Fruit fly (Drosophila melanogaster) whole organism, prepupa: Measurements from ENCODE around the gene Elo68alpha.

Experiments
- CG10631 ChIP-seq: fragments of 200-800 bp; sonication (Bioruptor generic); optimal IDR thresholded peaks from 2 replicates; lab custom pipeline; 2016; ENCODE audit warnings: missing biosample characterization, missing genetic modification characterization
- CG11762 ChIP-seq: fragments of 200-800 bp; sonication (Bioruptor generic); optimal IDR thresholded peaks from 3 replicates; lab custom pipeline; 2016; ENCODE audit warnings: missing biosample characterization, missing genetic modification characterization; ENCODE audit not compliant: insufficient read depth
- CG11902 ChIP-seq: fragments of 200-800 bp; sonication (Bioruptor generic); optimal IDR thresholded peaks from 3 replicates; lab custom pipeline; 2016; ENCODE audit warnings: missing biosample characterization, missing genetic modification characterization
- CG15336 ChIP-seq: fragments of 200-800 bp; sonication (Bioruptor generic); IDR thresholded peaks from 2 replicates; pipeline ENCODE4 v1.3.6; 2022; ENCODE audit warnings: missing biosample characterization, missing genetic modification characterization
- CG1621 ChIP-seq: fragments of 200-800 bp; sonication (Bioruptor generic); optimal IDR thresholded peaks from 3 replicates; lab custom pipeline; 2018; ENCODE audit warnings: missing biosample characterization, mild to moderate bottlenecking, missing genetic modification characterization
- CG16779 ChIP-seq: fragments of 200-800 bp; sonication (Bioruptor generic); optimal IDR thresholded peaks from 3 replicates; lab custom pipeline; 2017; ENCODE audit warnings: missing biosample characterization, mild to moderate bottlenecking, missing genetic modification characterization
- CG32006 ChIP-seq: fragments of 200-800 bp; sonication (Bioruptor generic); optimal IDR thresholded peaks from 3 replicates; lab custom pipeline; 2017; ENCODE audit warnings: missing biosample characterization, mild to moderate bottlenecking, missing genetic modification characterization
- CG34406 ChIP-seq: fragments of 200-800 bp; sonication (Bioruptor generic); optimal IDR thresholded peaks from 3 replicates; lab custom pipeline; 2016; ENCODE audit warnings: missing biosample characterization, missing genetic modification characterization
- CG3919 ChIP-seq: fragments of 200-800 bp; sonication (Bioruptor generic); optimal IDR thresholded peaks from 3 replicates; lab custom pipeline; 2016; ENCODE audit warnings: missing biosample characterization, missing genetic modification characterization
- CG4318 ChIP-seq: fragments of 200-800 bp; sonication (Bioruptor generic); optimal IDR thresholded peaks from 3 replicates; lab custom pipeline; 2017; ENCODE audit warnings: missing biosample characterization, mild to moderate bottlenecking, missing genetic modification characterization
- CG6163 ChIP-seq: fragments of 200-800 bp; sonication (Bioruptor generic); IDR thresholded peaks from 3 replicates; pipeline ENCODE4 v1.3.6; 2022; ENCODE audit warnings: missing biosample characterization, missing genetic modification characterization
- CG6276 ChIP-seq: fragments of 200-800 bp; sonication (Bioruptor generic); optimal IDR thresholded peaks from 2 replicates; lab custom pipeline; 2017; ENCODE audit warnings: missing biosample characterization, mild to moderate bottlenecking, missing genetic modification characterization
- CG6808 ChIP-seq: fragments of 200-800 bp; sonication (Bioruptor generic); optimal IDR thresholded peaks from 3 replicates; lab custom pipeline; 2017; ENCODE audit warnings: missing biosample characterization, missing genetic modification characterization, mild to moderate bottlenecking, moderate library complexity, missing genetic modification reagents
- CG6854 ChIP-seq: fragments of 200-800 bp; sonication (Bioruptor generic); optimal IDR thresholded peaks from 2 replicates; lab custom pipeline; 2017; ENCODE audit warnings: missing biosample characterization, mild to moderate bottlenecking, missing genetic modification characterization
- CG7368 ChIP-seq: fragments of 200-800 bp; sonication (Bioruptor generic); optimal IDR thresholded peaks from 3 replicates; lab custom pipeline; 2016; ENCODE audit warnings: missing biosample characterization, missing genetic modification characterization
- CG8319 ChIP-seq: fragments of 200-800 bp; sonication (Bioruptor generic); optimal IDR thresholded peaks from 3 replicates; lab custom pipeline; 2016; ENCODE audit warnings: missing biosample characterization, missing genetic modification characterization
- CG9139 ChIP-seq: fragments of 200-800 bp; sonication (Bioruptor generic); optimal IDR thresholded peaks from 3 replicates; lab custom pipeline; 2017; ENCODE audit warnings: missing biosample characterization, mild to moderate bottlenecking, missing genetic modification characterization
- Eip75B ChIP-seq: fragments of 200-800 bp; sonication (Bioruptor generic); optimal IDR thresholded peaks from 3 replicates; lab custom pipeline; 2016; ENCODE audit warnings: missing biosample characterization, missing genetic modification characterization
- Eip78C ChIP-seq: fragments of 200-800 bp; sonication (Bioruptor generic); peaks from one replicate; lab custom pipeline; 2016; ENCODE audit warnings: missing biosample characterization, missing genetic modification characterization
- Ets21C ChIP-seq: fragments of 200-800 bp; sonication (Bioruptor generic); optimal IDR thresholded peaks from 3 replicates; lab custom pipeline; 2016; ENCODE audit warnings: missing biosample characterization, missing genetic modification characterization
- Ets96B ChIP-seq: fragments of 200-800 bp; optimal IDR thresholded peaks from 2 replicates; lab custom pipeline; 2019; ENCODE audit warnings: missing biosample characterization, mild to moderate bottlenecking, missing genetic modification characterization, moderate library complexity
- Gug ChIP-seq: fragments of 200-800 bp; sonication (Bioruptor generic); IDR thresholded peaks from 2 replicates; pipeline ENCODE4 v1.3.6; 2022; ENCODE audit warnings: missing biosample characterization, missing genetic modification characterization
- Hr39 ChIP-seq: fragments of 200-800 bp; sonication (Bioruptor generic); optimal IDR thresholded peaks from 2 replicates; lab custom pipeline; 2016; ENCODE audit warnings: missing biosample characterization, missing genetic modification characterization
- Hr4 ChIP-seq: fragments of 200-800 bp; sonication (Bioruptor generic); optimal IDR thresholded peaks from 3 replicates; lab custom pipeline; 2016; ENCODE audit warnings: missing biosample characterization, missing genetic modification characterization
- Lpt ChIP-seq: fragments of 200-800 bp; sonication (Bioruptor generic); optimal IDR thresholded peaks from 3 replicates; lab custom pipeline; 2016; ENCODE audit warnings: missing biosample characterization, missing genetic modification characterization
- Met ChIP-seq: fragments of 200-800 bp; sonication (Bioruptor generic); optimal IDR thresholded peaks from 3 replicates; lab custom pipeline; 2016; ENCODE audit warnings: missing biosample characterization, missing genetic modification characterization
- OdsH ChIP-seq: fragments of 200-800 bp; sonication (Bioruptor generic); optimal IDR thresholded peaks from 3 replicates; lab custom pipeline; 2016; ENCODE audit warnings: missing biosample characterization, missing genetic modification characterization
- Smox ChIP-seq: fragments of 200-800 bp; sonication (Bioruptor generic); optimal IDR thresholded peaks from 3 replicates; lab custom pipeline; 2016; ENCODE audit warnings: missing biosample characterization, missing genetic modification characterization
- Sox102F ChIP-seq: fragments of 200-800 bp; sonication (Bioruptor generic); optimal IDR thresholded peaks from 2 replicates; lab custom pipeline; 2016; ENCODE audit warnings: missing biosample characterization, mild to moderate bottlenecking, missing genetic modification characterization
- Sox14 ChIP-seq: fragments of 200-800 bp; sonication (Bioruptor generic); optimal IDR thresholded peaks from 3 replicates; lab custom pipeline; 2016; ENCODE audit warnings: missing biosample characterization, missing genetic modification characterization
- Sox15 ChIP-seq: fragments of 200-800 bp; sonication (Bioruptor generic); optimal IDR thresholded peaks from 3 replicates; lab custom pipeline; 2016; ENCODE audit warnings: missing biosample characterization, missing genetic modification characterization
- dac ChIP-seq: fragments of 200-800 bp; sonication (Bioruptor generic); optimal IDR thresholded peaks from 2 replicates; lab custom pipeline; 2017; ENCODE audit warnings: missing biosample characterization, mild to moderate bottlenecking, missing genetic modification characterization
- dsx ChIP-seq: fragments of 200-800 bp; optimal IDR thresholded peaks from 3 replicates; lab custom pipeline; 2019; ENCODE audit warnings: missing biosample characterization, mild to moderate bottlenecking, missing genetic modification characterization, moderate library complexity; ENCODE audit not compliant: poor library complexity, severe bottlenecking
- eg ChIP-seq: fragments of 200-800 bp; sonication (Bioruptor generic); IDR thresholded peaks from 3 replicates; pipeline ENCODE4 v1.3.6; 2022; ENCODE audit warnings: missing biosample characterization, missing genetic modification characterization
- esn ChIP-seq: fragments of 200-800 bp; sonication (Bioruptor generic); optimal IDR thresholded peaks from 2 replicates; lab custom pipeline; 2016; ENCODE audit warnings: missing biosample characterization, mild to moderate bottlenecking, missing genetic modification characterization, moderate library complexity
- fd59A ChIP-seq: fragments of 200-800 bp; sonication (Bioruptor generic); optimal IDR thresholded peaks from 2 replicates; lab custom pipeline; 2017; ENCODE audit warnings: missing biosample characterization, mild to moderate bottlenecking, missing genetic modification characterization, missing genetic modification reagents
- fd85E ChIP-seq: fragments of 200-800 bp; sonication (Bioruptor generic); optimal IDR thresholded peaks from 3 replicates; lab custom pipeline; 2016; ENCODE audit warnings: missing biosample characterization, missing genetic modification characterization
- fkh ChIP-seq: fragments of 200-800 bp; sonication (Bioruptor generic); optimal IDR thresholded peaks from 3 replicates; lab custom pipeline; 2017; ENCODE audit warnings: missing biosample characterization, mild to moderate bottlenecking, missing genetic modification characterization, moderate library complexity
- lz ChIP-seq: fragments of 200-800 bp; sonication (Bioruptor generic); optimal IDR thresholded peaks from 3 replicates; lab custom pipeline; 2016; ENCODE audit warnings: missing biosample characterization, missing genetic modification characterization
- net ChIP-seq: fragments of 200-800 bp; sonication (Bioruptor generic); optimal IDR thresholded peaks from 3 replicates; lab custom pipeline; 2016; ENCODE audit warnings: missing biosample characterization, missing genetic modification characterization
- salr ChIP-seq, 2 experiments: fragments of 200-800 bp; sonication (Bioruptor generic); optimal IDR thresholded peaks; 3 replicates each; lab custom pipeline; 2016 to 2018; ENCODE audit warnings: missing biosample characterization in 2 of 2, missing genetic modification characterization in 2 of 2, mild to moderate bottlenecking in 1 of 2
- spab ChIP-seq: fragments of 200-800 bp; sonication (Bioruptor generic); optimal IDR thresholded peaks from 2 replicates; lab custom pipeline; 2017; ENCODE audit warnings: missing biosample characterization, mild to moderate bottlenecking, missing genetic modification characterization, missing genetic modification reagents
- ss ChIP-seq, 2 experiments: fragments of 200-800 bp; sonication (Bioruptor generic); optimal IDR thresholded peaks; 2 replicates in 1 of 2; 3 replicates in 1 of 2; lab custom pipeline; 2017 to 2018; ENCODE audit warnings: mild to moderate bottlenecking in 2 of 2, missing biosample characterization in 2 of 2, missing genetic modification characterization in 2 of 2, moderate library complexity in 1 of 2
- svp ChIP-seq: fragments of 200-800 bp; sonication (Bioruptor generic); peaks from one replicate; lab custom pipeline; 2016; ENCODE audit warnings: missing biosample characterization, missing genetic modification characterization
- topi ChIP-seq: fragments of 200-800 bp; sonication (Bioruptor generic); optimal IDR thresholded peaks from 3 replicates; lab custom pipeline; 2016; ENCODE audit warnings: missing biosample characterization, missing genetic modification characterization
- vri ChIP-seq: fragments of 200-800 bp; sonication (Bioruptor generic); optimal IDR thresholded peaks from 3 replicates; lab custom pipeline; 2016; ENCODE audit warnings: missing biosample characterization, mild to moderate bottlenecking, missing genetic modification characterization

Gene Elo68alpha

dm6 chr3L:11069764-11070163 lies 33.1 kb downstream of the Elo68alpha start, which contains the start of gene CG6310:
Gene CG6310, minus strand, starts transcription at chr3L:11069864.
- peak; percentile 0 for TF ChIP-seq esn
- TF ChIP-seq eg (GFP tag; lab: Robert Waterston, UW) = 0 out of 3 replicates have a peak, but pooled peaks have one; percentile 8
- TF ChIP-seq CG7368 (GFP tag; lab: Kevin White, UChicago) = no peak

- TF ChIP-seq vri = peak; percentile 82
- TF ChIP-seq dac = no peak
- TF ChIP-seq Sox14 (GFP tag; lab: Kevin White, UChicago) = no peak
- TF ChIP-seq CG6854 (GFP tag; lab: Kevin White, UChicago) = no peak
- peak; percentile 10 for TF ChIP-seq fkh (GFP tag; lab: Kevin White, UChicago)
- peak; percentile 16 for TF ChIP-seq Eip78C (GFP tag; lab: Kevin White, UChicago)
- no peak for TF ChIP-seq CG1621 (tag; lab: Kevin White, UChicago)
Measured at dm6 chr3L:11065850-11066249, 37.0 kb downstream of the Elo68alpha start.

dm6 chr3L:11064689-11065088 lies 38.1 kb downstream of the Elo68alpha start, which contains the start of the genes CG32075, CG45101 and SuUR:
Gene CG32075, minus strand, starts transcription at chr3L:11064941.
Gene CG45101, plus strand, starts transcription at chr3L:11064991.
Gene SuUR, plus strand, starts transcription at chr3L:11064991.
- TF ChIP-seq fd85E (GFP tag; lab: Kevin White, UChicago) (no peak), spab (peak; percentile 31), Sox102F (GFP tag; lab: Kevin White, UChicago) (peak; percentile 81), esn (peak; percentile 92), CG7368 (GFP tag; lab: Kevin White, UChicago) (peak; percentile 68), salr (GFP tag; optimal IDR thresholded peaks at IDR 0.05; lab: Kevin White, UChicago) (peak; percentile 43 to 59), CG34406 (GFP tag; lab: Kevin White, UChicago) (peak; percentile 82), CG11902 (GFP tag; lab: Kevin White, UChicago) (peak; percentile 73), CG6276 (GFP tag; lab: Kevin White, UChicago) (no peak), eg (GFP tag; lab: Robert Waterston, UW) (peak; percentile 88; the same call in 2 of the 3 replicates), Hr4 (GFP tag; lab: Kevin White, UChicago) (peak; percentile 88), CG3919 (GFP tag; lab: Kevin White, UChicago) (peak; percentile 76), net (GFP tag; lab: Kevin White, UChicago) (peak; percentile 73), CG6854 (GFP tag; lab: Kevin White, UChicago) (no peak), CG8319 (peak; percentile 81), Met (GFP tag; lab: Kevin White, UChicago) (peak; percentile 87), dac (peak; percentile 52), OdsH (GFP tag; lab: Kevin White, UChicago) (peak; percentile 89), CG1621 (tag; lab: Kevin White, UChicago) (peak; percentile 21), lz (peak; percentile 91), CG6163 (GFP tag; lab: Robert Waterston, UW) (peak; percentile 70), CG4318 (GFP tag; lab: Kevin White, UChicago) (peak; percentile 68), dsx (GFP tag; lab: Kevin White, UChicago) (peak; percentile 66), svp (no peak), CG9139 (no peak), topi (GFP tag; lab: Kevin White, UChicago) (peak; percentile 86), CG6808 (no peak), Sox15 (GFP tag; lab: Kevin White, UChicago) (peak; percentile 82), Eip75B (GFP tag; lab: Kevin White, UChicago) (peak; percentile 83), CG10631 (GFP tag; lab: Kevin White, UChicago) (peak; percentile 89), CG15336 (GFP tag; lab: Robert Waterston, UW) (peak; percentile 75), Smox (no peak), Ets96B (tag; lab: Kevin White, UChicago) (peak; percentile 75), Sox14 (GFP tag; lab: Kevin White, UChicago) (peak; percentile 89), ss (GFP tag; optimal IDR thresholded peaks at IDR 0.05; lab: Kevin White, UChicago) (peak; percentile 7 to 67), Hr39 (GFP tag; lab: Kevin White, UChicago) (peak; percentile 92), CG16779 (tag; lab: Kevin White, UChicago) (no peak), Ets21C (GFP tag; lab: Kevin White, UChicago) (peak; percentile 85), fkh (GFP tag; lab: Kevin White, UChicago) (peak; percentile 43), fd59A (GFP tag; lab: Kevin White, UChicago) (peak; percentile 39), Eip78C (GFP tag; lab: Kevin White, UChicago) (peak; percentile 92), Lpt (GFP tag; lab: Kevin White, UChicago) (peak; percentile 56), CG11762 (GFP tag; lab: Kevin White, UChicago) (peak; percentile 66), CG32006 (GFP tag; lab: Kevin White, UChicago) (peak; percentile 82), vri (peak; percentile 73), Gug (GFP tag; lab: Robert Waterston, UW) (peak; percentile 79)
